Fruit fly (Drosophila melanogaster) whole organism, wandering third instar larva: Measurements from ENCODE around the gene p24-2.

Experiments used
- Abd-B ChIP-seq: fragments of >200 bp; optimal IDR thresholded peaks from 2 replicates; lab custom pipeline; 2017; ENCODE audit warnings: missing biosample characterization, missing genetic modification characterization
- CG32264 ChIP-seq: fragments of 200-800 bp; sonication (Bioruptor generic); optimal IDR thresholded peaks from 2 replicates; lab custom pipeline; 2016; ENCODE audit warnings: missing biosample characterization, missing genetic modification characterization
- CG9705 ChIP-seq: fragments of 200-800 bp; sonication (Bioruptor generic); optimal IDR thresholded peaks from 2 replicates; lab custom pipeline; 2018; ENCODE audit warnings: missing biosample characterization, mild to moderate bottlenecking, missing genetic modification characterization
- CrebA ChIP-seq: fragments of 200-800 bp; sonication (Bioruptor generic); optimal IDR thresholded peaks from 2 replicates; lab custom pipeline; 2016; ENCODE audit warnings: missing biosample characterization, mild to moderate bottlenecking, missing genetic modification characterization, borderline replicate concordance
- Dfd ChIP-seq: fragments of >200 bp; optimal IDR thresholded peaks from 2 replicates; lab custom pipeline; 2017; ENCODE audit warnings: missing biosample characterization, missing genetic modification characterization
- Dif ChIP-seq: fragments of 200-275, 200-300 bp; sonication (Bioruptor generic); optimal IDR thresholded peaks from 2 replicates; lab custom pipeline; 2018; ENCODE audit warnings: missing biosample characterization, missing genetic modification characterization; ENCODE audit not compliant: partially characterized antibody
- GATAd ChIP-seq: sonication (Bioruptor generic); optimal IDR thresholded peaks from 2 replicates; lab custom pipeline; 2016; ENCODE audit warnings: missing biosample characterization, missing genetic modification characterization
- HLH106 ChIP-seq: fragments of 200-800 bp; optimal IDR thresholded peaks from 3 replicates; lab custom pipeline; 2019; ENCODE audit warnings: missing biosample characterization, mild to moderate bottlenecking, missing genetic modification characterization, moderate library complexity
- Hnf4 ChIP-seq: fragments of 200-800 bp; sonication (Bioruptor generic); optimal IDR thresholded peaks from 2 replicates; lab custom pipeline; 2016; ENCODE audit warnings: missing biosample characterization, mild to moderate bottlenecking, missing genetic modification characterization
- Hr78 ChIP-seq: fragments of >200 bp; optimal IDR thresholded peaks from 2 replicates; lab custom pipeline; 2017; ENCODE audit warnings: missing biosample characterization, missing genetic modification characterization
- Hr83 ChIP-seq: fragments of 200-300 bp; sonication (Bioruptor generic); optimal IDR thresholded peaks from 2 replicates; lab custom pipeline; 2016; ENCODE audit warnings: missing biosample characterization, mild to moderate bottlenecking, missing genetic modification characterization, moderate library complexity; ENCODE audit not compliant: poor library complexity, severe bottlenecking
- Jra ChIP-seq: sonication (Bioruptor generic); optimal IDR thresholded peaks from 2 replicates; lab custom pipeline; 2016; ENCODE audit warnings: missing biosample characterization, missing genetic modification characterization
- Mio ChIP-seq: sonication (Bioruptor generic); optimal IDR thresholded peaks from 2 replicates; lab custom pipeline; 2016; ENCODE audit warnings: missing biosample characterization, missing genetic modification characterization
- Myc ChIP-seq: fragments of >200 bp; optimal IDR thresholded peaks from 2 replicates; lab custom pipeline; 2017
- N ChIP-seq: fragments of >200 bp; optimal IDR thresholded peaks from 2 replicates; lab custom pipeline; 2018; ENCODE audit warnings: missing biosample characterization, missing external identifiers, missing genetic modification characterization
- OdsH ChIP-seq: fragments of 200-800 bp; sonication (Bioruptor generic); optimal IDR thresholded peaks from 2 replicates; lab custom pipeline; 2016; ENCODE audit warnings: missing biosample characterization, mild to moderate bottlenecking, missing genetic modification characterization
- Rel ChIP-seq, 2 experiments: fragments of 200-800 bp; sonication (Bioruptor generic) in 1 of 2; optimal IDR thresholded peaks; 2 replicates in 1 of 2; 3 replicates in 1 of 2; lab custom pipeline; 2016 to 2019; ENCODE audit warnings: mild to moderate bottlenecking in 2 of 2, missing biosample characterization in 2 of 2, missing genetic modification characterization in 2 of 2, moderate library complexity in 1 of 2
- Sp1 ChIP-seq: fragments of 200-800 bp; sonication (Bioruptor generic); optimal IDR thresholded peaks from 3 replicates; lab custom pipeline; 2019; ENCODE audit warnings: missing biosample characterization, mild to moderate bottlenecking, missing genetic modification characterization, moderate library complexity
- Vsx2 ChIP-seq: fragments of 200-300, 225-300 bp; sonication (Bioruptor generic); optimal IDR thresholded peaks from 2 replicates; lab custom pipeline; 2018; ENCODE audit warnings: missing biosample characterization, missing genetic modification characterization; ENCODE audit not compliant: partially characterized antibody
- br ChIP-seq: fragments of 200-800 bp; sonication (Bioruptor generic); optimal IDR thresholded peaks from 2 replicates; lab custom pipeline; 2016; ENCODE audit warnings: missing biosample characterization, missing genetic modification characterization
- brk ChIP-seq: fragments of 200-800 bp; sonication (Bioruptor generic); optimal IDR thresholded peaks from 2 replicates; lab custom pipeline; 2016; ENCODE audit warnings: missing biosample characterization, mild to moderate bottlenecking, missing genetic modification characterization
- dl ChIP-seq, 2 experiments: fragments of 175-275, 200-275 bp in 1 of 2; fragments of 200-275 bp in 1 of 2; sonication (Bioruptor generic); optimal IDR thresholded peaks; lab custom pipeline; 2018; ENCODE audit warnings: mild to moderate bottlenecking in 2 of 2, missing biosample characterization in 2 of 2, missing genetic modification characterization in 2 of 2, moderate library complexity in 2 of 2; ENCODE audit not compliant: partially characterized antibody in 2 of 2, insufficient read depth in 1 of 2
- dmrt93B ChIP-seq: fragments of 200-800 bp; sonication (Bioruptor generic); optimal IDR thresholded peaks from 2 replicates; lab custom pipeline; 2018; ENCODE audit warnings: missing biosample characterization, mild to moderate bottlenecking, missing genetic modification characterization
- dsf ChIP-seq: sonication (Bioruptor generic); optimal IDR thresholded peaks from 2 replicates; lab custom pipeline; 2016; ENCODE audit warnings: missing biosample characterization, missing genetic modification characterization, borderline replicate concordance
- ey ChIP-seq: fragments of 200-800 bp; sonication (Bioruptor generic); optimal IDR thresholded peaks from 2 replicates; lab custom pipeline; 2016; ENCODE audit warnings: missing biosample characterization, missing genetic modification characterization
- foxo ChIP-seq, 2 experiments: fragments of 200-800 bp; sonication (Bioruptor generic); optimal IDR thresholded peaks; 2 replicates in 1 of 2; 3 replicates in 1 of 2; lab custom pipeline; 2016 to 2017; ENCODE audit warnings: missing biosample characterization in 2 of 2, missing genetic modification characterization in 2 of 2
- fru ChIP-seq: fragments of 200-800 bp; sonication (Bioruptor generic); optimal IDR thresholded peaks from 3 replicates; lab custom pipeline; 2016; ENCODE audit warnings: missing biosample characterization, mild to moderate bottlenecking, missing genetic modification characterization
- h ChIP-seq: fragments of 200-800 bp; sonication (Bioruptor generic); optimal IDR thresholded peaks from 3 replicates; lab custom pipeline; 2016; ENCODE audit warnings: missing biosample characterization, mild to moderate bottlenecking, missing genetic modification characterization
- jim ChIP-seq: fragments of 175-275, 200-325 bp; sonication (Bioruptor generic); optimal IDR thresholded peaks from 2 replicates; lab custom pipeline; 2016; ENCODE audit warnings: missing biosample characterization, mild to moderate bottlenecking, missing genetic modification characterization
- lola ChIP-seq: fragments of >200 bp; optimal IDR thresholded peaks from 2 replicates; lab custom pipeline; 2017; ENCODE audit warnings: missing biosample characterization, missing genetic modification characterization
- pan ChIP-seq: fragments of >200 bp; optimal IDR thresholded peaks from 2 replicates; lab custom pipeline; 2017
- psq ChIP-seq: fragments of 200-800 bp; sonication (Bioruptor generic); optimal IDR thresholded peaks from 3 replicates; lab custom pipeline; 2017; ENCODE audit warnings: missing biosample characterization, mild to moderate bottlenecking, missing genetic modification characterization, moderate library complexity
- rgr ChIP-seq: fragments of 200-800 bp; sonication (Bioruptor generic); optimal IDR thresholded peaks from 3 replicates; lab custom pipeline; 2016; ENCODE audit warnings: missing biosample characterization, mild to moderate bottlenecking, missing genetic modification characterization
- sage ChIP-seq: fragments of 200-800 bp; sonication (Bioruptor generic); optimal IDR thresholded peaks from 2 replicates; lab custom pipeline; 2016; ENCODE audit warnings: missing biosample characterization, mild to moderate bottlenecking, missing genetic modification characterization
- sv ChIP-seq: fragments of 200-800 bp; sonication (Bioruptor generic); optimal IDR thresholded peaks from 3 replicates; lab custom pipeline; 2016; ENCODE audit warnings: missing biosample characterization, missing genetic modification characterization
- tai ChIP-seq: sonication (Bioruptor generic); optimal IDR thresholded peaks from 2 replicates; lab custom pipeline; 2016; ENCODE audit warnings: missing biosample characterization, missing genetic modification characterization
- usp ChIP-seq: fragments of >200 bp; optimal IDR thresholded peaks from 2 replicates; lab custom pipeline; 2017; ENCODE audit warnings: missing biosample characterization, missing genetic modification characterization
- woc ChIP-seq: sonication (Bioruptor generic); optimal IDR thresholded peaks from 2 replicates; lab custom pipeline; 2016; ENCODE audit warnings: missing biosample characterization, mild to moderate bottlenecking, missing genetic modification characterization

The p24-2 gene

dm6 chr3R:9701148-9701703, 8.6 kb upstream of the p24-2 start:
- TF ChIP-seq Jra = peak; percentile 1
- no peak for TF ChIP-seq jim (GFP tag; lab: Kevin White, UChicago)
- peak; percentile 22 for TF ChIP-seq HLH106 (tag; lab: Kevin White, UChicago)
- TF ChIP-seq OdsH = peak; percentile 56
- no peak for TF ChIP-seq dsf (GFP tag; lab: Kevin White, UChicago)
- TF ChIP-seq pan (lab: Kevin White, UChicago) = no peak
- no peak for TF ChIP-seq N (GFP tag; lab: Kevin White, UChicago)
- no peak for TF ChIP-seq usp (GFP tag; lab: Kevin White, UChicago)
- TF ChIP-seq sage (GFP tag; lab: Kevin White, UChicago) = no peak
- TF ChIP-seq sv (GFP tag; lab: Kevin White, UChicago) = no peak
- TF ChIP-seq Vsx2 (GFP tag; lab: Kevin White, UChicago) = no peak
- no peak for TF ChIP-seq ey (GFP tag; lab: Kevin White, UChicago)
- TF ChIP-seq br = no peak
- no peak for TF ChIP-seq GATAd (GFP tag; lab: Kevin White, UChicago)
- TF ChIP-seq CG9705 = no peak
- TF ChIP-seq h (GFP tag; lab: Kevin White, UChicago) = peak; percentile 42
- peak; percentile 5 for TF ChIP-seq Sp1 (GFP tag; lab: Kevin White, UChicago)
- no peak for TF ChIP-seq CrebA (GFP tag; lab: Kevin White, UChicago)
- no peak for TF ChIP-seq tai (GFP tag; lab: Kevin White, UChicago)
- TF ChIP-seq fru (GFP tag; lab: Kevin White, UChicago) = no peak
- peak in 1 of 2 experiments; percentile 7 for TF ChIP-seq foxo (GFP tag; optimal IDR thresholded peaks at IDR 0.05; lab: Kevin White, UChicago)
- TF ChIP-seq rgr (GFP tag; lab: Kevin White, UChicago) = peak; percentile 62
- no peak for TF ChIP-seq Mio
- no peak for TF ChIP-seq Rel (GFP tag; optimal IDR thresholded peaks at IDR 0.05; lab: Kevin White, UChicago)
- no peak for TF ChIP-seq Rel (tag; optimal IDR thresholded peaks at IDR 0.05; lab: Kevin White, UChicago)
- TF ChIP-seq lola (GFP tag; lab: Kevin White, UChicago) = no peak
- no peak for TF ChIP-seq Dfd
- TF ChIP-seq Hr78 (GFP tag; lab: Kevin White, UChicago) = no peak
- peak; percentile 23 for TF ChIP-seq Hr83
- TF ChIP-seq Abd-B = no peak
- TF ChIP-seq Myc = no peak
- no peak for TF ChIP-seq dl (GFP tag; optimal IDR thresholded peaks at IDR 0.05; lab: Kevin White, UChicago; ENCODE audit: insufficient read depth in 1 of 2, partially characterized antibody in 2 of 2)
- no peak for TF ChIP-seq psq
- no peak for TF ChIP-seq Dif (GFP tag; lab: Kevin White, UChicago)
- TF ChIP-seq CG32264 (GFP tag; lab: Kevin White, UChicago) = no peak
- peak; percentile 3 for TF ChIP-seq dmrt93B
- TF ChIP-seq brk (GFP tag; lab: Kevin White, UChicago) = no peak
- TF ChIP-seq Hnf4 (GFP tag; lab: Kevin White, UChicago) = no peak
- TF ChIP-seq woc (GFP tag; lab: Kevin White, UChicago) = no peak
- TF ChIP-seq, all 38 proteins: peak for 9

dm6 chr3R:9700513-9700912, 7.9 kb upstream of the p24-2 start:
- TF ChIP-seq HLH106 (tag; lab: Kevin White, UChicago) = no peak
- no peak for TF ChIP-seq Rel (GFP tag; optimal IDR thresholded peaks at IDR 0.05; lab: Kevin White, UChicago)
- TF ChIP-seq Rel (tag; optimal IDR thresholded peaks at IDR 0.05; lab: Kevin White, UChicago) = peak; percentile 96
- TF ChIP-seq Mio = no peak

dm6 chr3R:9694999-9695398, 2.4 kb upstream of the p24-2 start:
- TF ChIP-seq OdsH (no peak), lola (GFP tag; lab: Kevin White, UChicago) (no peak), CG32264 (GFP tag; lab: Kevin White, UChicago) (no peak), jim (GFP tag; lab: Kevin White, UChicago) (no peak), sv (GFP tag; lab: Kevin White, UChicago) (no peak), HLH106 (tag; lab: Kevin White, UChicago) (no peak), Abd-B (no peak), br (no peak)
